Fruit fly (Drosophila melanogaster): Measurements from ENCODE around the gene Brd.

Gene Brd

dm6 chr3L:14961027-14961426 is 11.4 kb upstream of the Brd start (continued):
- TF ChIP-seq pan (optimal IDR thresholded peaks at IDR 0.05), result no peak
- TF ChIP-seq pan (GFP tag; optimal IDR thresholded peaks at IDR 0.05 in 1 of 2, IDR thresholded peaks at IDR 0.05 in 1 of 2), result no peak
- TF ChIP-seq Hr39 (optimal IDR thresholded peaks at IDR 0.05), result no peak
- TF ChIP-seq sob (GFP tag; IDR thresholded peaks at IDR 0.05), result no peak
- no peak for TF ChIP-seq CG11696 (GFP tag; IDR thresholded peaks at IDR 0.05)
- no peak for TF ChIP-seq Meics (GFP tag; optimal IDR thresholded peaks at IDR 0.05)
- TF ChIP-seq toy (GFP tag; IDR thresholded peaks at IDR 0.05), result no peak
- no peak for TF ChIP-seq Ets97D (GFP tag; optimal IDR thresholded peaks at IDR 0.05)
- no peak for TF ChIP-seq prd (optimal IDR thresholded peaks at IDR 0.05)
- TF ChIP-seq prd (GFP tag; IDR thresholded peaks at IDR 0.05), result peak; percentile 76
- TF ChIP-seq ash1 (GFP tag; optimal IDR thresholded peaks at IDR 0.05), result no peak
- TF ChIP-seq CG12769 (tag; optimal IDR thresholded peaks at IDR 0.05), result no peak
- TF ChIP-seq CG15011 (GFP tag; optimal IDR thresholded peaks at IDR 0.05), result no peak
- no peak for TF ChIP-seq CG7928 (GFP tag; optimal IDR thresholded peaks at IDR 0.05)
- TF ChIP-seq shn (GFP tag; optimal IDR thresholded peaks at IDR 0.05), result no peak
- TF ChIP-seq CG2678 (tag; optimal IDR thresholded peaks at IDR 0.05), result no peak
- TF ChIP-seq Dek (tag; optimal IDR thresholded peaks at IDR 0.05), result no peak
- no peak for TF ChIP-seq dm (GFP tag; optimal IDR thresholded peaks at IDR 0.05)
- no peak for TF ChIP-seq CG14965 (GFP tag; optimal IDR thresholded peaks at IDR 0.05; ENCODE audit: borderline replicate concordance)
- TF ChIP-seq tup (GFP tag; optimal IDR thresholded peaks at IDR 0.05), result no peak
- no peak for TF ChIP-seq CG1832 (GFP tag; optimal IDR thresholded peaks at IDR 0.05)
- no peak for TF ChIP-seq scrt (GFP tag; optimal IDR thresholded peaks at IDR 0.05)

- peak in 1 of 2 experiments; percentile 31 for TF ChIP-seq tll (GFP tag; optimal IDR thresholded peaks at IDR 0.05)
- no peak for TF ChIP-seq CG8089 (GFP tag; optimal IDR thresholded peaks at IDR 0.05)
- peak; percentile 32 for TF ChIP-seq CG6254 (GFP tag; optimal IDR thresholded peaks at IDR 0.05)
- no peak for TF ChIP-seq E2f2 (GFP tag; IDR thresholded peaks at IDR 0.05)
- no peak for TF ChIP-seq trh (GFP tag; optimal IDR thresholded peaks at IDR 0.05)
- peak; percentile 3 for TF ChIP-seq zen (tag; optimal IDR thresholded peaks at IDR 0.05)
- no peak for TF ChIP-seq Mes4 (GFP tag; optimal IDR thresholded peaks at IDR 0.05)
- TF ChIP-seq sqz (GFP tag; optimal IDR thresholded peaks at IDR 0.05), result peak; percentile 18
- no peak for TF ChIP-seq fd96Cb (tag; optimal IDR thresholded peaks at IDR 0.05)
- TF ChIP-seq onecut (GFP tag; IDR thresholded peaks at IDR 0.05), result peak; percentile 50; the same call in 1 of the 2 replicates
- TF ChIP-seq CG10979 (tag; optimal IDR thresholded peaks at IDR 0.05), result no peak
- no peak for TF ChIP-seq CG15011 (GFP tag; optimal IDR thresholded peaks at IDR 0.05)
- TF ChIP-seq NFAT (GFP tag; IDR thresholded peaks at IDR 0.05), result no peak
- TF ChIP-seq sens (GFP tag), result peak; percentile 50
- peak; percentile 88 for TF ChIP-seq CG2199 (GFP tag; IDR thresholded peaks at IDR 0.05)
- peak; percentile 86 for TF ChIP-seq kni (GFP tag; optimal IDR thresholded peaks at IDR 0.05)
- TF ChIP-seq pros (GFP tag; optimal IDR thresholded peaks at IDR 0.05), result peak; percentile 88
- peak; percentile 9 for TF ChIP-seq CG8924 (tag; optimal IDR thresholded peaks at IDR 0.05)
- no peak for TF ChIP-seq sc (optimal IDR thresholded peaks at IDR 0.05)
- no peak for TF ChIP-seq sc (GFP tag; optimal IDR thresholded peaks at IDR 0.05)
- TF ChIP-seq CG17802 (tag; optimal IDR thresholded peaks at IDR 0.05), result no peak
- no peak for TF ChIP-seq CG10321 (GFP tag; IDR thresholded peaks at IDR 0.05)
- TF ChIP-seq kay (GFP tag; optimal IDR thresholded peaks at IDR 0.05), result no peak
- peak in 1 of 3 experiments; percentile 48 for TF ChIP-seq Stat92E (GFP tag; optimal IDR thresholded peaks at IDR 0.05)
- peak; percentile 37 for TF ChIP-seq CG7745 (tag; optimal IDR thresholded peaks at IDR 0.05)
- peak; percentile 22 for TF ChIP-seq cad (GFP tag; optimal IDR thresholded peaks at IDR 0.05)
- TF ChIP-seq crol (GFP tag; IDR thresholded peaks at IDR 0.05), result peak; percentile 92
- TF ChIP-seq gro (GFP tag; optimal IDR thresholded peaks at IDR 0.05), result no peak
- peak; percentile 86 for TF ChIP-seq twi (tag; optimal IDR thresholded peaks at IDR 0.05)
- no peak for TF ChIP-seq wor (GFP tag; IDR thresholded peaks at IDR 0.05)
Observed at dm6 chr3L:14962729-14963128, 9.7 kb upstream of the Brd start.
